Fruit fly (Drosophila melanogaster) whole organism: ENCODE results near the gene Top3beta.

Source experiments
- CG8478 ChIP-seq: fragments of >200 bp; optimal IDR thresholded peaks from 2 replicates; lab custom pipeline; 2018; ENCODE audit warnings: inconsistent platforms
- Dll ChIP-seq: fragments of >200 bp; optimal IDR thresholded peaks from 2 replicates; lab custom pipeline; 2017
- EcR ChIP-seq, 2 experiments: fragments of >200 bp; optimal IDR thresholded peaks; 2 replicates each; lab custom pipeline; 2017; ENCODE audit warnings: missing biosample characterization in 2 of 2, missing genetic modification characterization in 2 of 2, missing genetic modification reagents in 2 of 2
- pan ChIP-seq: fragments of >200 bp; optimal IDR thresholded peaks from 2 replicates; lab custom pipeline; 2017
- psq ChIP-seq: fragments of >200 bp; optimal IDR thresholded peaks from 2 replicates; lab custom pipeline; 2017
- usp ChIP-seq: fragments of >200 bp; optimal IDR thresholded peaks from 2 replicates; lab custom pipeline; 2017; ENCODE audit warnings: missing biosample characterization, missing genetic modification characterization, mixed read lengths

Top3beta gene

dm6 chrX:6303196-6303595, 15.4 kb upstream of the Top3beta start:
- TF ChIP-seq EcR (GFP tag; optimal IDR thresholded peaks at IDR 0.05; lab: Kevin White, UChicago) (no peak), psq (lab: Kevin White, UChicago) (no peak), CG8478 (no peak), Dll (lab: Kevin White, UChicago) (no peak), usp (no peak), pan (lab: Kevin White, UChicago) (no peak)

dm6 chrX:6301052-6301451, 13.3 kb upstream of the Top3beta start, which contains the start of gene CG12219:
Gene CG12219, minus strand, starts transcription at chrX:6301285.
- TF ChIP-seq Dll (lab: Kevin White, UChicago) (no peak), psq (lab: Kevin White, UChicago) (no peak), CG8478 (no peak), EcR (GFP tag; optimal IDR thresholded peaks at IDR 0.05; lab: Kevin White, UChicago) (no peak), pan (lab: Kevin White, UChicago) (no peak), usp (no peak)

dm6 chrX:6295129-6295539, 7.3 kb upstream of the Top3beta start, which contains the start of the genes CG15891 and CG3815:
Gene CG15891, minus strand, starts transcription at chrX:6295345.
Gene CG3815, plus strand, starts transcription at chrX:6295389.
- TF ChIP-seq psq (lab: Kevin White, UChicago) = no peak
- TF ChIP-seq usp = no peak
- no peak for TF ChIP-seq pan (lab: Kevin White, UChicago)
- no peak for TF ChIP-seq EcR (GFP tag; optimal IDR thresholded peaks at IDR 0.05; lab: Kevin White, UChicago)
- no peak for TF ChIP-seq Dll (lab: Kevin White, UChicago)
- TF ChIP-seq CG8478 = no peak

dm6 chrX:6294243-6294642, 6.5 kb upstream of the Top3beta start, which contains the start of gene CG15892:
Gene CG15892, minus strand, starts transcription at chrX:6294343.
- TF ChIP-seq EcR (GFP tag; optimal IDR thresholded peaks at IDR 0.05; lab: Kevin White, UChicago) = no peak
- TF ChIP-seq psq (lab: Kevin White, UChicago) = no peak
- TF ChIP-seq pan (lab: Kevin White, UChicago) = no peak
- TF ChIP-seq CG8478 = no peak
- no peak for TF ChIP-seq usp
- no peak for TF ChIP-seq Dll (lab: Kevin White, UChicago)

- no peak for TF ChIP-seq EcR (GFP tag; optimal IDR thresholded peaks at IDR 0.05; lab: Kevin White, UChicago)
- no peak for TF ChIP-seq CG8478
- TF ChIP-seq Dll (lab: Kevin White, UChicago) = no peak
- no peak for TF ChIP-seq usp
- TF ChIP-seq pan (lab: Kevin White, UChicago) = no peak
- no peak for TF ChIP-seq psq (lab: Kevin White, UChicago)
These were observed 3.4 kb upstream of the Top3beta start, which contains the start of the genes Rpt4 and mldr for dm6 chrX:6291083-6291699. Gene Rpt4, minus strand, starts transcription at chrX:6291245. Gene mldr, plus strand, starts transcription at chrX:6291303.

- TF ChIP-seq pan (lab: Kevin White, UChicago) (no peak), CG8478 (no peak)
These were observed 4.3 kb downstream of the Top3beta start, which contains the start of gene CG11700 for dm6 chrX:6283470-6283869. Gene CG11700, minus strand, starts transcription at chrX:6283575.

- no peak for TF ChIP-seq pan (lab: Kevin White, UChicago)
- no peak for TF ChIP-seq EcR (GFP tag; optimal IDR thresholded peaks at IDR 0.05; lab: Kevin White, UChicago)
- no peak for TF ChIP-seq CG8478
- no peak for TF ChIP-seq usp
- no peak for TF ChIP-seq Dll (lab: Kevin White, UChicago)
- TF ChIP-seq psq (lab: Kevin White, UChicago) = no peak
These were observed 8.1 kb downstream of the Top3beta start, which contains the start of gene Ubi-p5E for dm6 chrX:6279629-6280073. Gene Ubi-p5E, minus strand, starts transcription at chrX:6279647.

- TF ChIP-seq psq (lab: Kevin White, UChicago) (no peak), CG8478 (peak; percentile 69), Dll (lab: Kevin White, UChicago) (no peak), EcR (GFP tag; optimal IDR thresholded peaks at IDR 0.05; lab: Kevin White, UChicago) (no peak)
These were observed 8.7 kb downstream of the Top3beta start for dm6 chrX:6278879-6279628.

dm6 chrX:6276590-6276989, 11.2 kb downstream of the Top3beta start, which contains the start of gene CG3566:
Gene CG3566, minus strand, starts transcription at chrX:6276724.
- TF ChIP-seq CG8478 (no peak), psq (lab: Kevin White, UChicago) (no peak), Dll (lab: Kevin White, UChicago) (no peak), EcR (GFP tag; optimal IDR thresholded peaks at IDR 0.05; lab: Kevin White, UChicago) (no peak), usp (no peak), pan (lab: Kevin White, UChicago) (no peak)

- TF ChIP-seq pan (lab: Kevin White, UChicago) (no peak), Dll (lab: Kevin White, UChicago) (no peak), usp (no peak), psq (lab: Kevin White, UChicago) (no peak), EcR (GFP tag; optimal IDR thresholded peaks at IDR 0.05; lab: Kevin White, UChicago) (no peak), CG8478 (no peak)
These were observed 19.8 kb downstream of the Top3beta start, which contains the start of gene Spt6 for dm6 chrX:6267745-6268582. Gene Spt6, plus strand, starts transcription at chrX:6267797.

- TF ChIP-seq CG8478 (no peak), Dll (lab: Kevin White, UChicago) (no peak), psq (lab: Kevin White, UChicago) (no peak), pan (lab: Kevin White, UChicago) (no peak), EcR (GFP tag; optimal IDR thresholded peaks at IDR 0.05; lab: Kevin White, UChicago) (no peak), usp (no peak)
These were observed 20.5 kb downstream of the Top3beta start, which contains the start of gene schlank for dm6 chrX:6267187-6267711. Gene schlank, minus strand, starts transcription at chrX:6267228.
